Worm (Caenorhabditis elegans): ENCODE measurements around the gene F54F7.2.

F54F7.2 gene

ce11 chrX:11850572-11850971 lies 7.1 kb downstream of the F54F7.2 start, which contains the start of gene F54F7.14:
Gene F54F7.14, plus strand, starts transcription at chrX:11850872.
- no peak for TF ChIP-seq ceh-34 (tag; optimal IDR thresholded peaks at IDR 0.05)
- TF ChIP-seq che-1 (tag; optimal IDR thresholded peaks at IDR 0.05), result no peak
- TF ChIP-seq pha-2 (tag; optimal IDR thresholded peaks at IDR 0.05), result no peak
- no peak for TF ChIP-seq nhr-11 (tag; optimal IDR thresholded peaks at IDR 0.05)
- TF ChIP-seq unc-86 (tag; optimal IDR thresholded peaks at IDR 0.05), result no peak
- no peak for TF ChIP-seq dve-1 (tag; optimal IDR thresholded peaks at IDR 0.05)
- TF ChIP-seq ceh-31 (tag; optimal IDR thresholded peaks at IDR 0.05), result no peak
- TF ChIP-seq K09A11.1 (tag; optimal IDR thresholded peaks at IDR 0.05; ENCODE audit: insufficient read depth), result no peak

- TF ChIP-seq T23F11.4 (GFP tag; optimal IDR thresholded peaks at IDR 0.05), result no peak
- no peak for TF ChIP-seq ceh-24 (tag; optimal IDR thresholded peaks at IDR 0.05)
- no peak for TF ChIP-seq sox-4 (tag; optimal IDR thresholded peaks at IDR 0.05)
- TF ChIP-seq rnt-1 (tag; optimal IDR thresholded peaks at IDR 0.05), result no peak
- no peak for TF ChIP-seq ama-1 (optimal IDR thresholded peaks at IDR 0.05)
- TF ChIP-seq lim-6 (tag; optimal IDR thresholded peaks at IDR 0.05), result no peak
- TF ChIP-seq hlh-8 (tag; optimal IDR thresholded peaks at IDR 0.05), result no peak
- TF ChIP-seq hlh-6 (tag; optimal IDR thresholded peaks at IDR 0.05), result no peak
- TF ChIP-seq unc-3 (GFP tag; conservative IDR thresholded peaks at IDR 0.05), result no peak
- no peak for TF ChIP-seq unc-3 (tag; optimal IDR thresholded peaks at IDR 0.05)
- no peak for TF ChIP-seq hlh-30 (tag; optimal IDR thresholded peaks at IDR 0.05; ENCODE audit: insufficient read depth)
- no peak for TF ChIP-seq nhr-11 (tag; optimal IDR thresholded peaks at IDR 0.05)
Observed at ce11 chrX:11852494-11852893, 9.0 kb downstream of the F54F7.2 start, which contains the start of gene xtr-1. Gene xtr-1, plus strand, starts transcription at chrX:11852794.

- TF ChIP-seq sox-2 (GFP tag; IDR thresholded peaks at IDR 0.05) (no peak), tbx-2 (tag; optimal IDR thresholded peaks at IDR 0.05) (no peak), odd-2 (tag; optimal IDR thresholded peaks at IDR 0.05) (no peak), F13H6.1 (tag; optimal IDR thresholded peaks at IDR 0.05) (no peak), K09A11.1 (tag; optimal IDR thresholded peaks at IDR 0.05; ENCODE audit: insufficient read depth) (no peak), ceh-9 (tag; optimal IDR thresholded peaks at IDR 0.05) (no peak), ceh-30 (tag; optimal IDR thresholded peaks at IDR 0.05) (no peak), ets-4 (tag; optimal IDR thresholded peaks at IDR 0.05) (no peak), lim-6 (tag; optimal IDR thresholded peaks at IDR 0.05) (no peak), ztf-16 (tag; optimal IDR thresholded peaks at IDR 0.05) (no peak), C38D4.7 (GFP tag; optimal IDR thresholded peaks at IDR 0.05) (no peak)
Observed at ce11 chrX:11854432-11854831, 11.0 kb downstream of the F54F7.2 start.

ce11 chrX:11854903-11855302 lies 11.4 kb downstream of the F54F7.2 start, which contains the start of gene F54F7.8:
Gene F54F7.8, minus strand, starts transcription at chrX:11855003.
- TF ChIP-seq unc-42 (tag; optimal IDR thresholded peaks at IDR 0.05) (no peak), C08G9.2 (tag; optimal IDR thresholded peaks at IDR 0.05) (no peak), ceh-45 (GFP tag; IDR thresholded peaks at IDR 0.05) (no peak), elt-2 (tag; optimal IDR thresholded peaks at IDR 0.05) (no peak), K02D7.2 (tag; optimal IDR thresholded peaks at IDR 0.05) (no peak), C38D4.7 (GFP tag; optimal IDR thresholded peaks at IDR 0.05) (no peak), K09A11.1 (tag; optimal IDR thresholded peaks at IDR 0.05; ENCODE audit: insufficient read depth) (no peak), nhr-232 (tag; optimal IDR thresholded peaks at IDR 0.05) (no peak), fkh-6 (tag; optimal IDR thresholded peaks at IDR 0.05) (no peak), tbx-2 (tag; optimal IDR thresholded peaks at IDR 0.05) (no peak), sox-2 (GFP tag; IDR thresholded peaks at IDR 0.05) (no peak), pqm-1 (tag; optimal IDR thresholded peaks at IDR 0.05) (no peak), ttx-3 (tag; optimal IDR thresholded peaks at IDR 0.05) (no peak), hlh-30 (tag; optimal IDR thresholded peaks at IDR 0.05; ENCODE audit: insufficient read depth) (no peak), odd-2 (tag; optimal IDR thresholded peaks at IDR 0.05) (no peak), hlh-15 (tag; optimal IDR thresholded peaks at IDR 0.05) (no peak), pat-9 (tag; optimal IDR thresholded peaks at IDR 0.05) (no peak)

All from whole organism, late embryonic.